Fruit fly (Drosophila melanogaster) whole organism, wandering third instar larva: Measurements from ENCODE around the gene Lsd-1.

Experiments used
- CG32264 ChIP-seq: fragments of 200-800 bp; sonication (Bioruptor generic); optimal IDR thresholded peaks from 2 replicates; lab custom pipeline; 2016; ENCODE audit warnings: missing biosample characterization, missing genetic modification characterization
- CrebA ChIP-seq: fragments of 200-800 bp; sonication (Bioruptor generic); optimal IDR thresholded peaks from 2 replicates; lab custom pipeline; 2016; ENCODE audit warnings: missing biosample characterization, mild to moderate bottlenecking, missing genetic modification characterization, borderline replicate concordance
- Mio ChIP-seq: sonication (Bioruptor generic); optimal IDR thresholded peaks from 2 replicates; lab custom pipeline; 2016; ENCODE audit warnings: missing biosample characterization, missing genetic modification characterization
- OdsH ChIP-seq: fragments of 200-800 bp; sonication (Bioruptor generic); optimal IDR thresholded peaks from 2 replicates; lab custom pipeline; 2016; ENCODE audit warnings: missing biosample characterization, mild to moderate bottlenecking, missing genetic modification characterization
- br ChIP-seq: fragments of 200-800 bp; sonication (Bioruptor generic); optimal IDR thresholded peaks from 2 replicates; lab custom pipeline; 2016; ENCODE audit warnings: missing biosample characterization, missing genetic modification characterization

DNA sequence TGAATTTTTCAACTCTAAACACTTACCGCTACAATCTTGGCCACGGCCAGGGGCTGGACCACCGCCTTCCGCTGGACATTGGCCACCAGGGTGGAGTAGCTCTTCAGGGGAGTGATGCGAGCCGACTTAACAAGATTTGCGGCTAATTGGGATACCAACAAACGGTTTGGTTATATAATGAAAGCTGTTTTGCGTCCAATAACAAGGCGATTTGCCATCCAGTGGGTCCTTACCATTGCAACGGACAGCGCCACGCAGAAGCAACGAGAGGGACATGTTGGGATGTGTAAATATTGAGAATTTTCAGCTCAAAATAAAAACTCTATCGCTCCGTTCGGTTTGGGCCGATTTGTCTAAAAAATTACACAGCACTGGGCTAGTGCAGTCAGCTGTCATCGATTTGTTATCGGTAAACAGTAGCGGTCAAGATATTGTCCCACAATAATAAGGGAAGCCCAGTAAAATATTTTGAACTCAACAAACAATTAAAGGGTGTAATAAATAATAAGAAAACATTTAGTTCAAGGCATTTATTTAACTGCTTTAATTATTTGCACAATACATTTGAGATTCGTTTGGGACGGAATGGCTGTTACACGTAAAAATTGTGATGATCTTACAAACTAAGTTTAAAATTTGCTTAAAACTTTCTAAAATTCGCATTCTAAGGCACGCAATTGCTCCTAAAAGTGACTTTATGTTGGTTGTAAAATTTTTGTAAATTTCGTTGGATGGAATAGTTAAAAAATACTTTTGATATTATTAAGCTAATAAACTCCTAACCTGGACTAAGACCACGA lies 3.2 kb upstream of the Lsd-1 start, which contains the start of gene SdhD:
- no peak for TF ChIP-seq Mio
- no peak for TF ChIP-seq CG32264 (GFP tag; lab: Kevin White, UChicago)
- no peak for TF ChIP-seq CrebA (GFP tag; lab: Kevin White, UChicago)
- TF ChIP-seq OdsH (GFP tag; lab: Kevin White, UChicago): peak; percentile 48
- peak; percentile 54 for TF ChIP-seq br (GFP tag; lab: Kevin White, UChicago)
